Fruit fly (Drosophila melanogaster) whole organism, wandering third instar larva: Measurements from ENCODE around the gene Cp7Fa.

Source experiments
- CG32264 ChIP-seq: fragments of 200-800 bp; sonication (Bioruptor generic); optimal IDR thresholded peaks from 2 replicates; lab custom pipeline; 2016; ENCODE audit warnings: missing biosample characterization, missing genetic modification characterization
- CG9705 ChIP-seq: fragments of 200-800 bp; sonication (Bioruptor generic); optimal IDR thresholded peaks from 2 replicates; lab custom pipeline; 2018; ENCODE audit warnings: missing biosample characterization, mild to moderate bottlenecking, missing genetic modification characterization
- Dfd ChIP-seq: fragments of >200 bp; optimal IDR thresholded peaks from 2 replicates; lab custom pipeline; 2017; ENCODE audit warnings: missing biosample characterization, missing genetic modification characterization
- Dif ChIP-seq: fragments of 200-275, 200-300 bp; sonication (Bioruptor generic); optimal IDR thresholded peaks from 2 replicates; lab custom pipeline; 2018; ENCODE audit warnings: missing biosample characterization, missing genetic modification characterization; ENCODE audit not compliant: partially characterized antibody
- GATAd ChIP-seq: sonication (Bioruptor generic); optimal IDR thresholded peaks from 2 replicates; lab custom pipeline; 2016; ENCODE audit warnings: missing biosample characterization, missing genetic modification characterization
- Hnf4 ChIP-seq: fragments of 200-800 bp; sonication (Bioruptor generic); optimal IDR thresholded peaks from 2 replicates; lab custom pipeline; 2016; ENCODE audit warnings: missing biosample characterization, mild to moderate bottlenecking, missing genetic modification characterization
- Hr78 ChIP-seq: fragments of >200 bp; optimal IDR thresholded peaks from 2 replicates; lab custom pipeline; 2017; ENCODE audit warnings: missing biosample characterization, missing genetic modification characterization
- Hr83 ChIP-seq: fragments of 200-300 bp; sonication (Bioruptor generic); optimal IDR thresholded peaks from 2 replicates; lab custom pipeline; 2016; ENCODE audit warnings: missing biosample characterization, mild to moderate bottlenecking, missing genetic modification characterization, moderate library complexity; ENCODE audit not compliant: poor library complexity, severe bottlenecking
- Jra ChIP-seq: sonication (Bioruptor generic); optimal IDR thresholded peaks from 2 replicates; lab custom pipeline; 2016; ENCODE audit warnings: missing biosample characterization, missing genetic modification characterization
- Mio ChIP-seq: sonication (Bioruptor generic); optimal IDR thresholded peaks from 2 replicates; lab custom pipeline; 2016; ENCODE audit warnings: missing biosample characterization, missing genetic modification characterization
- Myc ChIP-seq: fragments of >200 bp; optimal IDR thresholded peaks from 2 replicates; lab custom pipeline; 2017
- N ChIP-seq: fragments of >200 bp; optimal IDR thresholded peaks from 2 replicates; lab custom pipeline; 2018; ENCODE audit warnings: missing biosample characterization, missing external identifiers, missing genetic modification characterization
- OdsH ChIP-seq: fragments of 200-800 bp; sonication (Bioruptor generic); optimal IDR thresholded peaks from 2 replicates; lab custom pipeline; 2016; ENCODE audit warnings: missing biosample characterization, mild to moderate bottlenecking, missing genetic modification characterization
- Sp1 ChIP-seq: fragments of 200-800 bp; sonication (Bioruptor generic); optimal IDR thresholded peaks from 3 replicates; lab custom pipeline; 2019; ENCODE audit warnings: missing biosample characterization, mild to moderate bottlenecking, missing genetic modification characterization, moderate library complexity
- Vsx2 ChIP-seq: fragments of 200-300, 225-300 bp; sonication (Bioruptor generic); optimal IDR thresholded peaks from 2 replicates; lab custom pipeline; 2018; ENCODE audit warnings: missing biosample characterization, missing genetic modification characterization; ENCODE audit not compliant: partially characterized antibody
- br ChIP-seq: fragments of 200-800 bp; sonication (Bioruptor generic); optimal IDR thresholded peaks from 2 replicates; lab custom pipeline; 2016; ENCODE audit warnings: missing biosample characterization, missing genetic modification characterization
- brk ChIP-seq: fragments of 200-800 bp; sonication (Bioruptor generic); optimal IDR thresholded peaks from 2 replicates; lab custom pipeline; 2016; ENCODE audit warnings: missing biosample characterization, mild to moderate bottlenecking, missing genetic modification characterization
- dl ChIP-seq, 2 experiments: fragments of 175-275, 200-275 bp in 1 of 2; fragments of 200-275 bp in 1 of 2; sonication (Bioruptor generic); optimal IDR thresholded peaks; lab custom pipeline; 2018; ENCODE audit warnings: mild to moderate bottlenecking in 2 of 2, missing biosample characterization in 2 of 2, missing genetic modification characterization in 2 of 2, moderate library complexity in 2 of 2; ENCODE audit not compliant: partially characterized antibody in 2 of 2, insufficient read depth in 1 of 2
- dmrt93B ChIP-seq: fragments of 200-800 bp; sonication (Bioruptor generic); optimal IDR thresholded peaks from 2 replicates; lab custom pipeline; 2018; ENCODE audit warnings: missing biosample characterization, mild to moderate bottlenecking, missing genetic modification characterization
- dsf ChIP-seq: sonication (Bioruptor generic); optimal IDR thresholded peaks from 2 replicates; lab custom pipeline; 2016; ENCODE audit warnings: missing biosample characterization, missing genetic modification characterization, borderline replicate concordance
- ey ChIP-seq: fragments of 200-800 bp; sonication (Bioruptor generic); optimal IDR thresholded peaks from 2 replicates; lab custom pipeline; 2016; ENCODE audit warnings: missing biosample characterization, missing genetic modification characterization
- foxo ChIP-seq, 2 experiments: fragments of 200-800 bp; sonication (Bioruptor generic); optimal IDR thresholded peaks; 2 replicates in 1 of 2; 3 replicates in 1 of 2; lab custom pipeline; 2016 to 2017; ENCODE audit warnings: missing biosample characterization in 2 of 2, missing genetic modification characterization in 2 of 2
- h ChIP-seq: fragments of 200-800 bp; sonication (Bioruptor generic); optimal IDR thresholded peaks from 3 replicates; lab custom pipeline; 2016; ENCODE audit warnings: missing biosample characterization, mild to moderate bottlenecking, missing genetic modification characterization
- jim ChIP-seq: fragments of 175-275, 200-325 bp; sonication (Bioruptor generic); optimal IDR thresholded peaks from 2 replicates; lab custom pipeline; 2016; ENCODE audit warnings: missing biosample characterization, mild to moderate bottlenecking, missing genetic modification characterization
- lola ChIP-seq: fragments of >200 bp; optimal IDR thresholded peaks from 2 replicates; lab custom pipeline; 2017; ENCODE audit warnings: missing biosample characterization, missing genetic modification characterization
- pan ChIP-seq: fragments of >200 bp; optimal IDR thresholded peaks from 2 replicates; lab custom pipeline; 2017
- psq ChIP-seq: fragments of 200-800 bp; sonication (Bioruptor generic); optimal IDR thresholded peaks from 3 replicates; lab custom pipeline; 2017; ENCODE audit warnings: missing biosample characterization, mild to moderate bottlenecking, missing genetic modification characterization, moderate library complexity
- sage ChIP-seq: fragments of 200-800 bp; sonication (Bioruptor generic); optimal IDR thresholded peaks from 2 replicates; lab custom pipeline; 2016; ENCODE audit warnings: missing biosample characterization, mild to moderate bottlenecking, missing genetic modification characterization
- sv ChIP-seq: fragments of 200-800 bp; sonication (Bioruptor generic); optimal IDR thresholded peaks from 3 replicates; lab custom pipeline; 2016; ENCODE audit warnings: missing biosample characterization, missing genetic modification characterization
- tai ChIP-seq: sonication (Bioruptor generic); optimal IDR thresholded peaks from 2 replicates; lab custom pipeline; 2016; ENCODE audit warnings: missing biosample characterization, missing genetic modification characterization
- usp ChIP-seq: fragments of >200 bp; optimal IDR thresholded peaks from 2 replicates; lab custom pipeline; 2017; ENCODE audit warnings: missing biosample characterization, missing genetic modification characterization
- woc ChIP-seq: sonication (Bioruptor generic); optimal IDR thresholded peaks from 2 replicates; lab custom pipeline; 2016; ENCODE audit warnings: missing biosample characterization, mild to moderate bottlenecking, missing genetic modification characterization

Cp7Fa gene

dm6 chrX:8470588-8470987 is at the start of gene Cp7Fa:
Gene Cp7Fa (plus strand): TSS chrX:8470888.
- TF ChIP-seq Vsx2 (GFP tag; lab: Kevin White, UChicago), result no peak
- TF ChIP-seq tai (GFP tag; lab: Kevin White, UChicago), result no peak
- TF ChIP-seq foxo (GFP tag; optimal IDR thresholded peaks at IDR 0.05; lab: Kevin White, UChicago), result no peak
- TF ChIP-seq dmrt93B, result no peak
- no peak for TF ChIP-seq Myc
- no peak for TF ChIP-seq brk (GFP tag; lab: Kevin White, UChicago)
- TF ChIP-seq jim (GFP tag; lab: Kevin White, UChicago), result no peak
- no peak for TF ChIP-seq CG32264 (GFP tag; lab: Kevin White, UChicago)
- no peak for TF ChIP-seq usp (GFP tag; lab: Kevin White, UChicago)
- no peak for TF ChIP-seq psq (GFP tag; lab: Kevin White, UChicago)
- TF ChIP-seq Hnf4 (GFP tag; lab: Kevin White, UChicago), result no peak
- no peak for TF ChIP-seq Jra (GFP tag; lab: Kevin White, UChicago)
- TF ChIP-seq OdsH (GFP tag; lab: Kevin White, UChicago), result no peak
- TF ChIP-seq Dif, result no peak
- TF ChIP-seq br (GFP tag; lab: Kevin White, UChicago), result no peak
- TF ChIP-seq Hr83, result no peak

- TF ChIP-seq Hnf4 (GFP tag; lab: Kevin White, UChicago) (no peak), Dfd (GFP tag; lab: Kevin White, UChicago) (peak; percentile 98), Mio (no peak)
Observed at dm6 chrX:8421449-8421795, 49.3 kb upstream of the Cp7Fa start.

dm6 chrX:8422643-8423042 is 48.0 kb upstream of the Cp7Fa start:
- TF ChIP-seq Dfd (GFP tag; lab: Kevin White, UChicago) (no peak), tai (GFP tag; lab: Kevin White, UChicago) (no peak), br (GFP tag; lab: Kevin White, UChicago) (no peak), Hnf4 (GFP tag; lab: Kevin White, UChicago) (no peak), GATAd (no peak), Myc (no peak), Vsx2 (GFP tag; lab: Kevin White, UChicago) (no peak), lola (no peak), pan (lab: Kevin White, UChicago) (no peak)

DNA sequence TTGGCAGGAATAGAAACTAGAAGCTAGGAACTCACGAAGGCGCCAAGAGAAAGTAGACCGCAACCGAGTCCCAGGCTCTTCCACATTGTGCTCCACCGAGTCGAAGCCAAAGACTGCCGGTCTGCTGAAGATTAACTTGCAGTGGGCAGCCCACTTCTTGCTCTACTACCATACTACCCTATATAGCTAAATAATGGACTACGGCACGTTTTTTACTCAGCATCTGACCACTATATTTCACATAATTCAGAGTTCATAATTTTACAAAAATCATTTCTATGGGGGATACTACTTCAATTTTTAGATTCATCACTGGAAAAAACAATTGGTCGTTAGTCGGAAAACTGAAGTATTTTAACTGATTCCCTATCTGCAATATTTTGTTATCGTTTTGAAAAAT is 37.0 kb upstream of the Cp7Fa start, which contains the start of gene CG32712:
CG32712 (minus strand) TSS at position 101 of the 400 bp plus-strand sequence.
- TF ChIP-seq ey (GFP tag; lab: Kevin White, UChicago), result no peak
- no peak for TF ChIP-seq Jra (GFP tag; lab: Kevin White, UChicago)
- TF ChIP-seq sv (GFP tag; lab: Kevin White, UChicago), result no peak
- no peak for TF ChIP-seq dsf (GFP tag; lab: Kevin White, UChicago)
- no peak for TF ChIP-seq h (GFP tag; lab: Kevin White, UChicago)
- TF ChIP-seq woc (GFP tag; lab: Kevin White, UChicago), result no peak
- no peak for TF ChIP-seq Sp1 (GFP tag; lab: Kevin White, UChicago)
- TF ChIP-seq psq (GFP tag; lab: Kevin White, UChicago), result no peak
- no peak for TF ChIP-seq N (GFP tag; lab: Kevin White, UChicago)
- no peak for TF ChIP-seq Vsx2 (GFP tag; lab: Kevin White, UChicago)
- TF ChIP-seq jim (GFP tag; lab: Kevin White, UChicago), result no peak
- TF ChIP-seq dmrt93B, result no peak
- no peak for TF ChIP-seq sage (GFP tag; lab: Kevin White, UChicago)
- TF ChIP-seq Mio, result no peak
- no peak for TF ChIP-seq Myc
- no peak for TF ChIP-seq GATAd
- TF ChIP-seq Dif, result no peak
- TF ChIP-seq OdsH (GFP tag; lab: Kevin White, UChicago), result no peak
- TF ChIP-seq CG32264 (GFP tag; lab: Kevin White, UChicago), result no peak

DNA sequence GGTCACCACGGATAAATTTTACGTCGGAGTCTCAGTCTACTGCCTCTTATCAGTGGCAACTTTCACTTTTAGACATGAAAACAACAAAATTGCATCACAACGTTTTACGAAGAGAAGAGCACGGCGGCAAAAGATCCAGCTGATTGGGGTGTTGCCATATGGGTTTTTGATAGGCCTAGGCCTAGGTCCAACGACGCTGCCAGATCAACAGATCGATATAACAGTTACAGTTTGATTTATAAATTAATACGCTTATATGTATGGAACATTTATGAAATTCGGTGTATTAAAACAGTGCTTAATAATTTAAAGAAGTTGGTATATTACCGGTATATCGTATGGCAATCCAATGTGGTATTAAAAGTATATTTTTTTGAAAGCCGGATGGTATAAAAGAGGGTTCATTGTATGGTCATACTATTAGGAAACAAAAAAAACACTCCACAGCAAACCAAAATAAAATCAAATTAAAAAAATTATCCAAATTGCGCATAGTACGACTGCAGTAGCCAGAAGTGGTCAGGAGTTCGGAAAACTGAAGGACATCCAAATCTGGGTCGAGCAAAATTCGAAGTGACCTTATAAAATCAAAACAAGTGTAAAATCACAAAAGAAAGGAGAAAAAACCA is 33.9 kb upstream of the Cp7Fa start, which contains the start of gene CG1440:
CG1440 (plus strand) TSS at position 402 of the 629 bp plus-strand sequence.
- TF ChIP-seq dl (GFP tag; optimal IDR thresholded peaks at IDR 0.05; lab: Kevin White, UChicago; ENCODE audit: insufficient read depth in 1 of 2, partially characterized antibody in 2 of 2) (no peak), sv (GFP tag; lab: Kevin White, UChicago) (peak; percentile 6), ey (GFP tag; lab: Kevin White, UChicago) (no peak), jim (GFP tag; lab: Kevin White, UChicago) (no peak), Myc (no peak), lola (no peak), GATAd (no peak), Hr78 (GFP tag; lab: Kevin White, UChicago) (no peak), usp (GFP tag; lab: Kevin White, UChicago) (no peak), Vsx2 (GFP tag; lab: Kevin White, UChicago) (no peak), CG9705 (GFP tag; lab: Kevin White, UChicago) (peak; percentile 20)
